Worm (Caenorhabditis elegans) whole organism, midembryonic: ENCODE measurements around the gene ari-1.4.

Source experiments
- T22C8.4 ChIP-seq: fragments of 200-800 bp; sonication (Bioruptor generic); IDR thresholded peaks from 2 replicates; pipeline ENCODE4 v1.3.6; 2022; ENCODE audit warnings: missing genetic modification characterization, missing compliant biosample characterization
- flt-1 ChIP-seq: fragments of 200-800 bp; sonication (Bioruptor generic); IDR thresholded peaks from 2 replicates; pipeline ENCODE4 v1.3.6; 2022; ENCODE audit warnings: missing genetic modification characterization, missing compliant biosample characterization
- ztf-29 ChIP-seq: fragments of 200-800 bp; sonication (Bioruptor generic); IDR thresholded peaks from 2 replicates; pipeline ENCODE4 v1.3.6; 2022; ENCODE audit warnings: missing genetic modification reagents, missing genetic modification characterization, missing compliant biosample characterization

ce11 chrIV:15554771-15555170 is 26.4 kb upstream of the ari-1.4 start:
- TF ChIP-seq T22C8.4 (GFP tag; lab: Robert Waterston, UW) (peak; percentile 42; the same call in 1 of the 2 replicates), ztf-29 (GFP tag; lab: Robert Waterston, UW) (no peak), flt-1 (no peak)
